Fruit fly (Drosophila melanogaster): ENCODE data around the gene Sgs8.
A peak's percentile ranks its signal among the peaks of the same experiment; 100 is the strongest.

Gene Sgs8

DNA sequence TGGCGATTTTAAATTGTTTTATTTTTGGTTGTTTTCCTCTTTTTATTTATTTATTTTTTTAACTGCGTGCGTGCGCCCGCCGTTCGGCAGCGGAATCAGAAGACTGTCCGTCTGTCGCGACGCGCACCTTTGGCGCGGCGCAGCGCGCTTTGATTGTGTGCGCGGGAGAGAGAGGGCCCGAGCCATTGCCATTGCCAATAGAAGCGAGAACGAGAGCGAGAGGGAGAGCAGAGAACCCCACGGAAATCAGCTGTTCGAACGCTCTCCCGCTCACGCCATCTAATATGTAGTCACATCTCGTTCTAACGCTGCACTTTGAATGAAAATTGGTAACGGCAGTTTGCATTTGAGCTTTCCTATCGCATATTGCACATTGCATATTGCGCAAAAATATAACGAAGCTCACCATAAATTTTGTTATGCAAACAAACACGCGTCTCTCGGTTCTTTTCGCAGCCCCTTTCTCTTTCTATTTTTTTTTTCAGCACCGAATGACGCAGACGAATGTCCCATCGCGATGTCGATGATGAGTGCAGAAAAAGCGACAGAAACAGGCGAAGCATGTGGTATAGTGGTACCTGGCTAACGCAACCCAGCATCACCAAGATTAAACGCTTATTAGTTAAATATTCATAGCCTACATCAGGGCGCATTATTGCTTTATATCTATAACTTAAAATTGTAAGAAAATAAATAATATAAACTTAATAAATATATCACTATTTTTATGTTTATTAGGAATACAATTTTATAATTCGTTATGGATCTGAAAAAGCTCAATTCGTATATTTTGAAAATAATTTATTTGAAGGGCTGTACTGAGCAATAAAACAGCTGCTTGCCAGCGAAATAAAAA is 25.4 kb upstream of the Sgs8 start (continued):
- TF ChIP-seq CG15601 (tag; optimal IDR thresholded peaks at IDR 0.05) (no peak), ac (GFP tag; optimal IDR thresholded peaks at IDR 0.05) (no peak), Camta (GFP tag; optimal IDR thresholded peaks at IDR 0.05) (no peak), CG3847 (GFP tag; IDR thresholded peaks at IDR 0.05) (no peak), pho (GFP tag; optimal IDR thresholded peaks at IDR 0.05) (no peak), scrt (GFP tag; optimal IDR thresholded peaks at IDR 0.05) (no peak), vvl (GFP tag; IDR thresholded peaks at IDR 0.05) (peak; percentile 44), CG8924 (tag; optimal IDR thresholded peaks at IDR 0.05) (no peak), tup (GFP tag; optimal IDR thresholded peaks at IDR 0.05) (no peak), Max (GFP tag; optimal IDR thresholded peaks at IDR 0.05) (no peak), Deaf1 (tag; optimal IDR thresholded peaks at IDR 0.05) (peak; percentile 29), CG4424 (GFP tag; optimal IDR thresholded peaks at IDR 0.05) (no peak), CG6791 (GFP tag; IDR thresholded peaks at IDR 0.05; ENCODE audit: partially characterized antibody) (peak; percentile 58; the same call in 2 of the 3 replicates), dm (GFP tag; optimal IDR thresholded peaks at IDR 0.05) (no peak), CG10274 (GFP tag; optimal IDR thresholded peaks at IDR 0.05) (no peak), ttk (GFP tag; IDR thresholded peaks at IDR 0.05) (no peak), fu2 (GFP tag; optimal IDR thresholded peaks at IDR 0.05) (no peak), Taf1 (GFP tag; IDR thresholded peaks at IDR 0.05) (no peak), CG4854 (GFP tag; optimal IDR thresholded peaks at IDR 0.05) (no peak), CG4282 (GFP tag; optimal IDR thresholded peaks at IDR 0.05) (no peak), CG8281 (tag; optimal IDR thresholded peaks at IDR 0.05) (no peak), jigr1 (GFP tag; IDR thresholded peaks at IDR 0.05) (no peak), CG2202 (tag; optimal IDR thresholded peaks at IDR 0.05) (no peak), nau (GFP tag; optimal IDR thresholded peaks at IDR 0.05) (no peak), CG17802 (tag; optimal IDR thresholded peaks at IDR 0.05) (no peak), rib (GFP tag; IDR thresholded peaks at IDR 0.05) (peak; percentile 25; the same call in 1 of the 2 replicates), gsb-n (tag; optimal IDR thresholded peaks at IDR 0.05) (no peak), Xbp1 (GFP tag; optimal IDR thresholded peaks at IDR 0.05) (no peak), mirr (GFP tag; optimal IDR thresholded peaks at IDR 0.05) (no peak), disco-r (GFP tag; optimal IDR thresholded peaks at IDR 0.05) (no peak), CG17186 (GFP tag; optimal IDR thresholded peaks at IDR 0.05) (no peak), CG13894 (tag; optimal IDR thresholded peaks at IDR 0.05) (no peak), CG16863 (GFP tag; optimal IDR thresholded peaks at IDR 0.05) (no peak), CG31224 (GFP tag; IDR thresholded peaks at IDR 0.05) (no peak), E2f2 (GFP tag; IDR thresholded peaks at IDR 0.05) (no peak; the same call in 1 of the 2 replicates), slou (GFP tag; optimal IDR thresholded peaks at IDR 0.05) (no peak), cwo (GFP tag; optimal IDR thresholded peaks at IDR 0.05) (no peak), salm (tag; optimal IDR thresholded peaks at IDR 0.05) (no peak), C15 (GFP tag; IDR thresholded peaks at IDR 0.05) (no peak), bcd (GFP tag; optimal IDR thresholded peaks at IDR 0.05) (no peak), mld (GFP tag; IDR thresholded peaks at IDR 0.05; ENCODE audit: partially characterized antibody) (no peak), prd (optimal IDR thresholded peaks at IDR 0.05) (no peak), prd (GFP tag; IDR thresholded peaks at IDR 0.05) (no peak), ash1 (GFP tag; optimal IDR thresholded peaks at IDR 0.05) (no peak), gcm2 (GFP tag; optimal IDR thresholded peaks at IDR 0.05) (no peak), zen2 (GFP tag; IDR thresholded peaks at IDR 0.05; ENCODE audit: partially characterized antibody) (0 out of 3 replicates have a peak, but pooled peaks have one; percentile 48), CG15479 (GFP tag; optimal IDR thresholded peaks at IDR 0.05) (no peak), slp2 (GFP tag; optimal IDR thresholded peaks at IDR 0.05) (no peak), tio (GFP tag; optimal IDR thresholded peaks at IDR 0.05) (no peak), CG30403 (GFP tag; optimal IDR thresholded peaks at IDR 0.05) (peak; percentile 9)
